Worm (Caenorhabditis elegans) whole organism, L4 larva: ENCODE data around the gene acr-3.

Experiments used
- F49E8.2 ChIP-seq: sonication (generic microtip); optimal IDR thresholded peaks from 2 replicates; lab custom pipeline; 2016; ENCODE audit warnings: missing compliant biosample characterization, mild to moderate bottlenecking, missing genetic modification characterization, borderline replicate concordance
- T26A8.4 ChIP-seq: fragments of 200-800 bp; sonication (Bioruptor generic); IDR thresholded peaks from 2 replicates; pipeline ENCODE4 v1.3.6; 2022; ENCODE audit warnings: missing genetic modification characterization, missing compliant biosample characterization
- ZK546.5 ChIP-seq, 2 experiments: sonication (generic microtip); optimal IDR thresholded peaks; 2 replicates each; lab custom pipeline; 2017; ENCODE audit warnings: missing biosample characterization in 2 of 2, missing genetic modification characterization in 2 of 2
- cey-2 ChIP-seq: sonication (generic microtip); optimal IDR thresholded peaks from 3 replicates; lab custom pipeline; 2017; ENCODE audit warnings: missing genetic modification characterization, mild to moderate bottlenecking, missing compliant biosample characterization, antibody characterized with exemption, borderline replicate concordance; ENCODE audit not compliant: insufficient read depth
- ctbp-1 ChIP-seq: fragments of 200-800 bp; sonication (Bioruptor generic); IDR thresholded peaks from 2 replicates; pipeline ENCODE4 v1.3.6; 2022; ENCODE audit warnings: missing genetic modification reagents, missing genetic modification characterization, missing compliant biosample characterization
- daf-16 ChIP-seq, 3 experiments: sonication (generic microtip); optimal IDR thresholded peaks; 2 replicates each; lab custom pipeline; 2016 to 2017; ENCODE audit warnings: missing genetic modification characterization in 3 of 3, missing genetic modification reagents in 3 of 3, mild to moderate bottlenecking in 2 of 3, missing compliant biosample characterization in 2 of 3, missing biosample characterization in 1 of 3, moderate library complexity in 1 of 3
- daf-8 ChIP-seq: fragments of 200-800 bp; sonication (Bioruptor generic); IDR thresholded peaks from 2 replicates; pipeline ENCODE4 v1.3.6; 2022; ENCODE audit warnings: missing genetic modification characterization, missing compliant biosample characterization
- dmd-6 ChIP-seq: fragments of 200-800 bp; sonication (Bioruptor generic); IDR thresholded peaks from 2 replicates; pipeline ENCODE4 v1.3.6; 2022; ENCODE audit warnings: missing genetic modification reagents, missing genetic modification characterization, missing compliant biosample characterization
- dmd-8 ChIP-seq: fragments of 200-800 bp; sonication (Bioruptor generic); IDR thresholded peaks from 2 replicates; pipeline ENCODE4 v1.3.6; 2022; ENCODE audit warnings: missing genetic modification characterization, missing compliant biosample characterization
- dve-1 ChIP-seq: sonication (generic microtip); optimal IDR thresholded peaks from 2 replicates; lab custom pipeline; 2017; ENCODE audit warnings: antibody characterized with exemption, mild to moderate bottlenecking, missing genetic modification characterization, missing compliant biosample characterization; ENCODE audit not compliant: insufficient read depth
- hlh-11 ChIP-seq: fragments of 200-800 bp; sonication (Bioruptor generic); optimal IDR thresholded peaks from 2 replicates; lab custom pipeline; 2018; ENCODE audit warnings: mild to moderate bottlenecking, missing genetic modification characterization, missing compliant biosample characterization
- mep-1 ChIP-seq: fragments of 150-350 bp; sonication (generic microtip); optimal IDR thresholded peaks from 3 replicates; lab custom pipeline; 2014; ENCODE audit warnings: missing biosample characterization, missing genetic modification characterization
- mes-2 ChIP-seq: sonication (generic microtip); optimal IDR thresholded peaks from 2 replicates; lab custom pipeline; 2016; ENCODE audit warnings: missing genotype, mild to moderate bottlenecking, missing genetic modification characterization, missing compliant biosample characterization; ENCODE audit not compliant: poor library complexity, severe bottlenecking
- mxl-2 ChIP-seq: fragments of 200-800 bp; sonication (Bioruptor generic); conservative IDR thresholded peaks from 2 replicates; pipeline ENCODE4 v1.3.6; 2022; ENCODE audit warnings: missing genetic modification reagents, missing genetic modification characterization, missing compliant biosample characterization
- nhr-10 ChIP-seq: fragments of 150-350 bp; optimal IDR thresholded peaks from 2 replicates; lab custom pipeline; 2014; ENCODE audit warnings: missing biosample characterization, missing genetic modification characterization
- nhr-28 ChIP-seq: fragments of 150-350 bp; optimal IDR thresholded peaks from 2 replicates; lab custom pipeline; 2014; ENCODE audit warnings: missing biosample characterization, missing genetic modification characterization
- nhr-42 ChIP-seq: fragments of 200-800 bp; sonication (Bioruptor generic); IDR thresholded peaks from 2 replicates; pipeline ENCODE4 v1.3.6; 2022; ENCODE audit warnings: missing genetic modification characterization, missing compliant biosample characterization
- nhr-48 ChIP-seq: sonication (generic microtip); optimal IDR thresholded peaks from 2 replicates; lab custom pipeline; 2016; ENCODE audit warnings: mild to moderate bottlenecking, missing genetic modification characterization, missing compliant biosample characterization
- pqm-1 ChIP-seq: sonication (generic microtip); optimal IDR thresholded peaks from 2 replicates; lab custom pipeline; 2017; ENCODE audit warnings: missing biosample characterization, missing genetic modification characterization
- saeg-2 ChIP-seq: fragments of 200-800 bp; sonication (Bioruptor generic); IDR thresholded peaks from 2 replicates; pipeline ENCODE4 v1.3.6; 2022; ENCODE audit warnings: missing genetic modification reagents, missing genetic modification characterization, missing compliant biosample characterization
- snpc-4 ChIP-seq: fragments of 150-350 bp; optimal IDR thresholded peaks from 2 replicates; lab custom pipeline; 2014; ENCODE audit warnings: missing biosample characterization, missing genetic modification characterization
- spr-3 ChIP-seq: fragments of 200-800 bp; sonication (Bioruptor generic); optimal IDR thresholded peaks from 2 replicates; lab custom pipeline; 2018; ENCODE audit warnings: mild to moderate bottlenecking, missing genetic modification characterization, missing compliant biosample characterization
- tag-97 ChIP-seq: fragments of 200-800 bp; sonication (Bioruptor generic); IDR thresholded peaks from 2 replicates; pipeline ENCODE4 v1.3.6; 2022; ENCODE audit warnings: missing genetic modification characterization, missing compliant biosample characterization
- zag-1 ChIP-seq: fragments of 150-350 bp; optimal IDR thresholded peaks from 2 replicates; lab custom pipeline; 2014; ENCODE audit warnings: missing biosample characterization, missing genetic modification characterization
- zfp-3 ChIP-seq: fragments of 200-800 bp; sonication (Bioruptor generic); conservative IDR thresholded peaks from 2 replicates; pipeline ENCODE4 v1.3.6; 2022; ENCODE audit warnings: missing genetic modification reagents, missing genetic modification characterization, missing compliant biosample characterization

Gene acr-3

DNA sequence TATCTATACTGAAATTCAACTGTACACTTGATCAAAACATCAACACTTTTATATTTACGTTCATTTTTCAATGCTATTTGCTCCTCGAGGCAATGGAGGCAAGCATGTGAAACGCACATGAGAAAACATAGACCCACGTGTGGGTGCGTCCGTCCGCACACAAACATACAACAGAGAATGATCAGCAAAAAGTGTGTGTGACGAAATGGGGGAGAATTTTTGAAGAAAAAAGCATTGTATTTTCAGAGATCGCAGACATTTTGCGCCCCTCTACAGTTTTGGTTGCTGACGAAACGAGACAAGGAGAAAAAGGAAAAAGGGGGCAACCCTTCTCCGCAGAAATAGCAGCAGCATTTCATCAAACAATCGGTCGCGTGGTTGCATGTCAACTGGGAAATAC is 40.8 kb downstream of the acr-3 start (continued):
- TF ChIP-seq mep-1 (tag; lab: Kevin White, UChicago), result peak; percentile 87
- no peak for TF ChIP-seq daf-8 (GFP tag; lab: Robert Waterston, UW)
- peak; percentile 98 for TF ChIP-seq nhr-48 (tag; lab: Kevin White, UChicago)
- peak; percentile 68 for TF ChIP-seq T26A8.4
- TF ChIP-seq dmd-8 (GFP tag; lab: Robert Waterston, UW), result no peak
- TF ChIP-seq mes-2 (tag; lab: Kevin White, UChicago), result peak; percentile 73
- TF ChIP-seq cey-2 (tag; lab: Kevin White, UChicago), result peak; percentile 13
- peak; percentile 98 for TF ChIP-seq dmd-6
- no peak for TF ChIP-seq spr-3 (GFP tag; lab: Kevin White, UChicago)
- 0 out of 2 replicates have a peak, but pooled peaks have one; percentile 38 for TF ChIP-seq nhr-42 (GFP tag; lab: Robert Waterston, UW)
- TF ChIP-seq ZK546.5 (tag; optimal IDR thresholded peaks at IDR 0.05; lab: Kevin White, UChicago), result no peak
- TF ChIP-seq dve-1, result peak; percentile 92
- TF ChIP-seq mxl-2 (GFP tag; lab: Robert Waterston, UW), result peak; percentile 100
- TF ChIP-seq, all 104 proteins: peak for 55

DNA sequence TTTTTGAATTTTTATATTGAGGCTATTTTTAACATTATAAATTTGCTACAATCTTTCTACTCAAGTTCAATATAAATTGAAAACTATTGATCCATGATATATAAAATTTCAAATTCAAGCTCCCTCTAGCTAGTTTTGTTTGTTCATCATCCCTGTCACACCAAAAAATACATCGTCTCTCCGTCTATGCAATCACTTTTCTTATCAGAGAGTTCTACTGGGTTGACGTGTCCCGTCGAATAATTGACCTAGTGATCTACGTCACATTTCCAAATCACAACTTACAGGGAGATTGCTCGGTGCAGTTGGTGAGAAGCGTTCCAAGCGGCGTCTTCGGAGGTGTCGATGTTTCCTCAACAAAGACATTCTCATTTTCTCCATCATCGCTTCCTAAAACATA is 51.9 kb downstream of the acr-3 start:
- TF ChIP-seq hlh-11, result peak; percentile 41
- no peak for TF ChIP-seq daf-8 (GFP tag; lab: Robert Waterston, UW)
- no peak for TF ChIP-seq nhr-10 (tag; lab: Kevin White, UChicago)
- TF ChIP-seq zfp-3 (GFP tag; lab: Robert Waterston, UW), result 0 out of 2 replicates have a peak, but pooled peaks have one; percentile 18
- TF ChIP-seq nhr-28, result peak; percentile 25
- no peak for TF ChIP-seq spr-3 (GFP tag; lab: Kevin White, UChicago)
- no peak for TF ChIP-seq T26A8.4
- no peak for TF ChIP-seq daf-16 (GFP tag; optimal IDR thresholded peaks at IDR 0.05; lab: Kevin White, UChicago)
- peak; percentile 26 for TF ChIP-seq daf-16 (tag; optimal IDR thresholded peaks at IDR 0.05; lab: Kevin White, UChicago)
- peak; percentile 39 for TF ChIP-seq pqm-1
- peak; percentile 20 for TF ChIP-seq dve-1
- TF ChIP-seq dmd-6, result peak; percentile 79

DNA sequence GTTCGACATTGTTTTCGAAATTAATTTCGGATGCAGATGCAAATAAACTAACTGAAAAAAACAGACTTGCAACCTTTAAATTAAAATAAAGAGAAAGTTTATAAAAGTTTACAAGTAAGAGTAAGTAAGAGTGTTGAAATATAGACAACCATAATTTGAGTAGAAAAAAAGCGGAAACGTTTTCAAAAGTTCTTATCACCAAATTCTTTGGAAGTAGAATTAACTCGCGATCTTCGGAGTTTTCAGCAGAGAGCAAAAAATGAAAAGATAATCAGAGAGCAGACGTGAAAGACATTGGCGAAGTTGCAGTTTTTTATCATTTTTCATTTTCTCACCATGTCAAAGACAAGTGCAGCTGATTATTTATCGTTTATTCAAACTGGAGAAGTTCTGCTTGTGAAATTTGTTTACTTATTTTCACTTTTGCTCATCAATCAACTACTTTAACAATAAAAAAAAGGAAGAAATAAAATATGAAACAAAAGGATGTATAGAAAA is 52.4 kb downstream of the acr-3 start, which contains the start of gene abts-4:
Gene abts-4, minus strand, starts transcription at position 51 of the 498 bp plus-strand sequence.
- no peak for TF ChIP-seq ctbp-1 (GFP tag; lab: Robert Waterston, UW)
- TF ChIP-seq F49E8.2 (tag; lab: Kevin White, UChicago), result no peak
- TF ChIP-seq nhr-28, result peak; percentile 42
- TF ChIP-seq saeg-2 (GFP tag; lab: Robert Waterston, UW), result no peak
- no peak for TF ChIP-seq snpc-4 (tag; lab: Kevin White, UChicago)
- peak; percentile 69 for TF ChIP-seq dmd-6
- no peak for TF ChIP-seq tag-97 (GFP tag; lab: Robert Waterston, UW)
- peak; percentile 38 for TF ChIP-seq dve-1
- no peak for TF ChIP-seq zag-1 (tag; lab: Kevin White, UChicago)
- TF ChIP-seq daf-16 (GFP tag; optimal IDR thresholded peaks at IDR 0.05; lab: Kevin White, UChicago), result no peak
- peak; percentile 5 for TF ChIP-seq daf-16 (tag; optimal IDR thresholded peaks at IDR 0.05; lab: Kevin White, UChicago)
- peak; percentile 59 for TF ChIP-seq pqm-1
